Worm (Caenorhabditis elegans): ENCODE results near the gene tyr-2.
"Not testable (repeated sequence)": the region's sequence is repeated elsewhere in the genome, so short reads cannot be mapped to it uniquely, and the experiment has no call there.

- TF ChIP-seq pha-4 (tag; optimal IDR thresholded peaks at IDR 0.05); elt-3 (tag; optimal IDR thresholded peaks at IDR 0.05); mls-2 (tag; optimal IDR thresholded peaks at IDR 0.05); mep-1 (tag; optimal IDR thresholded peaks at IDR 0.05); ceh-83 (GFP tag; optimal IDR thresholded peaks at IDR 0.05); snpc-4 (tag; optimal IDR thresholded peaks at IDR 0.05); nhr-28 (tag; optimal IDR thresholded peaks at IDR 0.05): not testable (repeated sequence)
These were observed 7.1 kb downstream of the tyr-2 start, which contains the start of gene mlc-7 for ce11 chrIII:13751144-13751543.

Measured in whole organism, mixed stage, embryonic.